Fruit fly (Drosophila melanogaster) whole organism, wandering third instar larva: Measurements from ENCODE around the gene CG6951.

Experiments used
- Myc ChIP-seq: fragments of >200 bp; optimal IDR thresholded peaks from 2 replicates; lab custom pipeline; 2017
- OdsH ChIP-seq: fragments of 200-800 bp; sonication (Bioruptor generic); optimal IDR thresholded peaks from 2 replicates; lab custom pipeline; 2016; ENCODE audit warnings: missing biosample characterization, mild to moderate bottlenecking, missing genetic modification characterization
- Vsx2 ChIP-seq: fragments of 200-300, 225-300 bp; sonication (Bioruptor generic); optimal IDR thresholded peaks from 2 replicates; lab custom pipeline; 2018; ENCODE audit warnings: missing biosample characterization, missing genetic modification characterization; ENCODE audit not compliant: partially characterized antibody
- h ChIP-seq: fragments of 200-800 bp; sonication (Bioruptor generic); optimal IDR thresholded peaks from 3 replicates; lab custom pipeline; 2016; ENCODE audit warnings: missing biosample characterization, mild to moderate bottlenecking, missing genetic modification characterization

DNA sequence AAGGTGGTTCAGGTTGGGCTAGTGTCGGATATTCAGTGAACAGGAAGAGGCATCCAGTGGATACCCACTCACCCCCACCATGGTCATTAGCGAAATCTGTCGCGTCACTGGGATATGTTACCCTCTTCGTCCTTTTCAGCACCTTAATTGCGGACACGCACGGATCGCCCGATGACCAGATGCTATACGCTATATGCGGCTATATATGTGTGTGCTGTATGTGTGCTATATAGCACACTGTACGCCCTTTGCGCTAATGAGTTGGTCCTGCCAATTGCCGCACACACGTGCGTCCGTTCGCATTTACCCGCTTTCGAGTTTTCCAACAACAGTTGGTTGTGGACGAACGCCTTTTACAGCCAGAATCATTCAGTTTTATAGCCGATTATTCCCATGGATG, 40.2 kb downstream of the CG6951 start:
- no peak for TF ChIP-seq OdsH (GFP tag; lab: Kevin White, UChicago)
- no peak for TF ChIP-seq Myc (lab: Kevin White, UChicago)
- no peak for TF ChIP-seq h (GFP tag; lab: Kevin White, UChicago)
- no peak for TF ChIP-seq Vsx2
